Worm (Caenorhabditis elegans) whole organism, late embryonic: ENCODE results near the gene phlp-2.

Source experiments
- C38D4.7 ChIP-seq: fragments of 200-800 bp; sonication (Bioruptor generic); optimal IDR thresholded peaks from 2 replicates; lab custom pipeline; 2018; ENCODE audit warnings: mild to moderate bottlenecking, missing genetic modification characterization, moderate library complexity, missing compliant biosample characterization
- Y22D7AL.16 ChIP-seq: sonication (generic microtip); optimal IDR thresholded peaks from 2 replicates; lab custom pipeline; 2016; ENCODE audit warnings: missing genetic modification characterization, missing compliant biosample characterization
- ahr-1 ChIP-seq: sonication (generic microtip); optimal IDR thresholded peaks from 2 replicates; lab custom pipeline; 2016; ENCODE audit warnings: missing genetic modification characterization, missing compliant biosample characterization
- ceh-18 ChIP-seq: sonication (generic microtip); optimal IDR thresholded peaks from 2 replicates; lab custom pipeline; 2016; ENCODE audit warnings: missing genetic modification characterization, missing compliant biosample characterization
- ceh-19 ChIP-seq: fragments of 200-800 bp; sonication (Bioruptor generic); optimal IDR thresholded peaks from 2 replicates; lab custom pipeline; 2018; ENCODE audit warnings: mild to moderate bottlenecking, missing genetic modification characterization, missing compliant biosample characterization
- ceh-2 ChIP-seq: sonication (generic microtip); optimal IDR thresholded peaks from 2 replicates; lab custom pipeline; 2016; ENCODE audit warnings: missing genotype, missing genetic modification characterization, missing compliant biosample characterization
- ceh-24 ChIP-seq: sonication (generic microtip); optimal IDR thresholded peaks from 2 replicates; lab custom pipeline; 2016; ENCODE audit warnings: mild to moderate bottlenecking, missing genetic modification characterization, missing compliant biosample characterization
- ceh-34 ChIP-seq: sonication (generic microtip); optimal IDR thresholded peaks from 2 replicates; lab custom pipeline; 2016; ENCODE audit warnings: mild to moderate bottlenecking, missing genetic modification characterization, missing compliant biosample characterization
- che-1 ChIP-seq: sonication (generic microtip); optimal IDR thresholded peaks from 2 replicates; lab custom pipeline; 2016; ENCODE audit warnings: mild to moderate bottlenecking, missing genetic modification characterization, missing compliant biosample characterization
- dmd-4 ChIP-seq: sonication (generic microtip); optimal IDR thresholded peaks from 2 replicates; lab custom pipeline; 2016; ENCODE audit warnings: borderline replicate concordance, missing genetic modification characterization, missing compliant biosample characterization
- dve-1 ChIP-seq: sonication (generic microtip); optimal IDR thresholded peaks from 2 replicates; lab custom pipeline; 2017; ENCODE audit warnings: antibody characterized with exemption, mild to moderate bottlenecking, missing genetic modification characterization, missing compliant biosample characterization
- fkh-6 ChIP-seq: sonication (generic microtip); optimal IDR thresholded peaks from 2 replicates; lab custom pipeline; 2016; ENCODE audit warnings: missing genetic modification characterization, missing compliant biosample characterization
- hlh-13 ChIP-seq: fragments of 200-800 bp; sonication (Bioruptor generic); optimal IDR thresholded peaks from 2 replicates; lab custom pipeline; 2018; ENCODE audit warnings: mild to moderate bottlenecking, missing genetic modification characterization, missing compliant biosample characterization
- hlh-15 ChIP-seq: sonication (generic microtip); optimal IDR thresholded peaks from 2 replicates; lab custom pipeline; 2016; ENCODE audit warnings: missing genetic modification characterization, missing compliant biosample characterization
- hlh-30 ChIP-seq: sonication (generic microtip); optimal IDR thresholded peaks from 2 replicates; lab custom pipeline; 2017; ENCODE audit warnings: antibody characterized with exemption, missing genetic modification characterization, missing compliant biosample characterization; ENCODE audit not compliant: insufficient read depth
- hlh-6 ChIP-seq: sonication (generic microtip); optimal IDR thresholded peaks from 2 replicates; lab custom pipeline; 2016; ENCODE audit warnings: missing genotype, missing genetic modification characterization, missing compliant biosample characterization
- hlh-8 ChIP-seq: sonication (generic microtip); optimal IDR thresholded peaks from 2 replicates; lab custom pipeline; 2016; ENCODE audit warnings: missing genotype, missing genetic modification characterization, missing compliant biosample characterization
- lin-11 ChIP-seq: fragments of 200-800 bp; sonication (Bioruptor generic); optimal IDR thresholded peaks from 2 replicates; lab custom pipeline; 2018; ENCODE audit warnings: mild to moderate bottlenecking, missing genetic modification characterization, missing compliant biosample characterization
- madf-2 ChIP-seq: sonication (generic microtip); optimal IDR thresholded peaks from 2 replicates; lab custom pipeline; 2017; ENCODE audit warnings: missing genetic modification characterization, missing compliant biosample characterization
- mec-3 ChIP-seq: sonication (generic microtip); optimal IDR thresholded peaks from 2 replicates; lab custom pipeline; 2016; ENCODE audit warnings: borderline replicate concordance, missing genetic modification characterization, missing compliant biosample characterization
- nfya-1 ChIP-seq: sonication (generic microtip); optimal IDR thresholded peaks from 2 replicates; lab custom pipeline; 2017; ENCODE audit warnings: missing genetic modification characterization, mild to moderate bottlenecking, missing compliant biosample characterization, antibody characterized with exemption, moderate library complexity
- nhr-11 ChIP-seq: fragments of 150-350 bp; optimal IDR thresholded peaks from 2 replicates; lab custom pipeline; 2014; ENCODE audit warnings: missing biosample characterization, missing genetic modification characterization
- nhr-232 ChIP-seq: sonication (generic microtip); optimal IDR thresholded peaks from 2 replicates; lab custom pipeline; 2016; ENCODE audit warnings: missing genetic modification characterization, missing compliant biosample characterization
- pat-9 ChIP-seq: fragments of 200-800 bp; sonication (Bioruptor generic); optimal IDR thresholded peaks from 2 replicates; lab custom pipeline; 2018; ENCODE audit warnings: mild to moderate bottlenecking, missing genetic modification characterization, moderate library complexity, missing compliant biosample characterization
- pax-1 ChIP-seq: fragments of 150-350 bp; optimal IDR thresholded peaks from 2 replicates; lab custom pipeline; 2014; ENCODE audit warnings: missing biosample characterization, missing genetic modification characterization
- pha-4 ChIP-seq: fragments of 150-350 bp; optimal IDR thresholded peaks from 2 replicates; lab custom pipeline; 2018; ENCODE audit warnings: missing biosample characterization, missing genetic modification reagents, missing genetic modification characterization
- ref-2 ChIP-seq: sonication (generic microtip); optimal IDR thresholded peaks from 2 replicates; lab custom pipeline; 2016; ENCODE audit warnings: missing genetic modification characterization, missing compliant biosample characterization
- sdc-2 ChIP-seq: sonication (generic microtip); optimal IDR thresholded peaks from 2 replicates; lab custom pipeline; 2016; ENCODE audit warnings: missing genotype, missing genetic modification characterization, missing compliant biosample characterization
- sox-4 ChIP-seq: sonication (generic microtip); optimal IDR thresholded peaks from 2 replicates; lab custom pipeline; 2017; ENCODE audit warnings: mild to moderate bottlenecking, missing genetic modification characterization, inconsistent platforms, missing compliant biosample characterization
- syd-9 ChIP-seq: sonication (generic microtip); optimal IDR thresholded peaks from 2 replicates; lab custom pipeline; 2016; ENCODE audit warnings: mild to moderate bottlenecking, missing genetic modification characterization, moderate library complexity, missing compliant biosample characterization
- tbx-2 ChIP-seq: sonication (generic microtip); optimal IDR thresholded peaks from 2 replicates; lab custom pipeline; 2016; ENCODE audit warnings: missing genetic modification characterization, missing compliant biosample characterization
- tbx-7 ChIP-seq: sonication (generic microtip); optimal IDR thresholded peaks from 2 replicates; lab custom pipeline; 2016; ENCODE audit warnings: missing genotype, missing genetic modification characterization, missing compliant biosample characterization
- ttx-3 ChIP-seq: sonication (generic microtip); optimal IDR thresholded peaks from 2 replicates; lab custom pipeline; 2016; ENCODE audit warnings: missing genetic modification reagents, missing genetic modification characterization, missing compliant biosample characterization
- unc-42 ChIP-seq: sonication (generic microtip); optimal IDR thresholded peaks from 2 replicates; lab custom pipeline; 2016; ENCODE audit warnings: missing genotype, missing genetic modification characterization, missing compliant biosample characterization
- unc-55 ChIP-seq: sonication (generic microtip); optimal IDR thresholded peaks from 2 replicates; lab custom pipeline; 2017; ENCODE audit warnings: missing biosample characterization, missing genetic modification reagents, missing genetic modification characterization
- unc-86 ChIP-seq: sonication (generic microtip); optimal IDR thresholded peaks from 2 replicates; lab custom pipeline; 2016; ENCODE audit warnings: missing genetic modification characterization, missing compliant biosample characterization

The phlp-2 gene

DNA sequence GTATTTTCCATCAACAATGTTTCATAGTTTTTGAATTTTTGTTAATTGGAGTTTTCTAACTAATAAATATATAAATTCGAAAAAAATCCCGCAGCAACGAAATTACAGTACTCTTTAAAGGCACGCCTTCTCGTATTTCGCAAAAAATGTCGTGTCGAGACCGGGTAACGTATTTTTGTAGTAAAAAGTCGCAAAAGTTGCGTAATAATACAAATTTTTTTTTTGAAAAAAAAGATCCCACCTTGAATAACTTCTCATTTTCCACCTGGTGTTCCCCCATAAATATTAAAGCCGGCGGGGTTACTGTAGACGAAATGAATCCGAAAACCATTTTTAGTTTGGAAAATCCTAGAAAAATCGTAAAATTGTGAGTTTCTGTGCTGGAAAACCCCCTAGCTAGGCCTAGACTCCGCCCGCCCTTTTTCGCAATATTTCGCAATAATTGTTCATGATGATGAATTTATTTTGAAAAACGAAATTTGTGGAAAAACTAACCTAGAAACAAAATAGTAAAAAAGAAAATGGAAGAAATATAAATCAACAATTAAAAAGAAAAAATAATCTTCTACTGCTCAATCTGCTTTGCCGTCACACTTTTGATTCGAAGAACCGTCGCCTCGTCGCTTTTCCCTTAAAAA is 33.1 kb downstream of the phlp-2 start, which contains the start of gene F43C1.7:
Gene F43C1.7, minus strand, starts transcription at position 351 of the 638 bp plus-strand sequence.
- no peak for TF ChIP-seq nfya-1 (tag; lab: Kevin White, UChicago)
- TF ChIP-seq fkh-6 (tag; lab: Kevin White, UChicago): no peak
- no peak for TF ChIP-seq C38D4.7 (GFP tag; lab: Kevin White, UChicago)
- TF ChIP-seq hlh-6 (tag; lab: Kevin White, UChicago): no peak
- no peak for TF ChIP-seq ceh-34 (tag; lab: Kevin White, UChicago)
- TF ChIP-seq dmd-4 (tag; lab: Kevin White, UChicago): no peak
- no peak for TF ChIP-seq ceh-2 (tag; lab: Kevin White, UChicago)
- no peak for TF ChIP-seq ceh-18 (tag; lab: Kevin White, UChicago)

DNA sequence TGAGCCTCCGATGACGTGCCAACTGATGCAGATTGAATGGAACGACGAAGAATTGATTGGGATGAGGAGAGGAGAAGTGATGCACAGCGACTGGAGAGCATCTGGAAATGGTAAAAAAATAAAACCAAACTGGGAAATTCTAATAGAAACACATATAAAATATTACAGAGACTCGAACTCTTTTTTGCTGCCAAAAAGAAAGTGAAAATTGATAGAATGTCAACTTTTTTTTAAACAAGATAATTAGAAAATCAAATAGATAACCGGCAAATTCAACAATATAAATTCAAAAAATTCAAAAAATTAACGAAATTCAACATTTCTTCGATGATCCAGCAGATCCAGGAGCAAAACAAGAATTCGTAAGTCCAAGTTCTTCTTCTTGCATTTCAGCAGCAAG is 34.2 kb downstream of the phlp-2 start, which contains the start of gene mrpl-21:
Gene mrpl-21, minus strand, starts transcription at position 101 of the 400 bp plus-strand sequence.
- TF ChIP-seq Y22D7AL.16 (no peak), pax-1 (tag; lab: Kevin White, UChicago) (no peak), pat-9 (tag; lab: Kevin White, UChicago) (no peak), madf-2 (tag; lab: Kevin White, UChicago) (no peak), lin-11 (no peak), ceh-19 (GFP tag; lab: Kevin White, UChicago) (no peak), sdc-2 (no peak)

DNA sequence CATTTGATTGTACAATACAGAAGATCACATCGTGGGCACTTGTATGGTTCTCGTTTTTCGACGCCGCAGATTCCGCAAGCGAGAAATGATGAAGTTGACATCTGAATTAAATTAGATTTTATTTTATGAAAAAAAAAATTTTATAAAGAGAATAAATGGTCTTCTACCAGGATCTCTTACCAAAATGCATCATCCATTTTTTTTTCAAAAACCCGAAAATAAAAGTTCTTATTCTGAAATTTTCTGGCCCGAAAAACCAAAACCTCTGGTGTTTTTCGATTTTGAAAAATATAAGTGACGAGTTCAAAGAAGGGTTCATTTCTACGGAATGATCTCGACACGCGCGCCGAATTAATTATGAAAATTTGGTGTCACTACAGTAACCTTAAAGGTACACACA is 35.0 kb downstream of the phlp-2 start, which contains the start of gene zhit-2:
Gene zhit-2, minus strand, starts transcription at position 101 of the 400 bp plus-strand sequence.
- no peak for TF ChIP-seq unc-42 (tag; lab: Kevin White, UChicago)
- TF ChIP-seq nhr-232: no peak
- TF ChIP-seq nfya-1 (tag; lab: Kevin White, UChicago): no peak
- TF ChIP-seq sox-4: no peak
- no peak for TF ChIP-seq pha-4 (tag; lab: Kevin White, UChicago)
- no peak for TF ChIP-seq unc-55 (GFP tag; lab: Kevin White, UChicago)
- no peak for TF ChIP-seq hlh-8 (tag; lab: Kevin White, UChicago)
- TF ChIP-seq nhr-11 (tag; lab: Kevin White, UChicago): no peak
- TF ChIP-seq fkh-6 (tag; lab: Kevin White, UChicago): no peak
- no peak for TF ChIP-seq pat-9 (tag; lab: Kevin White, UChicago)
- TF ChIP-seq madf-2 (tag; lab: Kevin White, UChicago): no peak
- TF ChIP-seq ttx-3 (tag; lab: Kevin White, UChicago): no peak
- TF ChIP-seq tbx-7 (tag; lab: Kevin White, UChicago): no peak
- no peak for TF ChIP-seq syd-9 (tag; lab: Kevin White, UChicago)
- no peak for TF ChIP-seq lin-11
- no peak for TF ChIP-seq pax-1 (tag; lab: Kevin White, UChicago)
- no peak for TF ChIP-seq hlh-13 (GFP tag; lab: Kevin White, UChicago)
- no peak for TF ChIP-seq ahr-1 (tag; lab: Kevin White, UChicago)

ce11 chrIII:4247571-4247970 is 38.3 kb downstream of the phlp-2 start, which contains the start of gene Y44F5A.1:
Y44F5A.1 (minus strand) TSS chrIII:4247671.
- TF ChIP-seq unc-55 (GFP tag; lab: Kevin White, UChicago) (no peak), hlh-6 (tag; lab: Kevin White, UChicago) (no peak), madf-2 (tag; lab: Kevin White, UChicago) (no peak), unc-86 (tag; lab: Kevin White, UChicago) (no peak), mec-3 (tag; lab: Kevin White, UChicago) (no peak), ref-2 (tag; lab: Kevin White, UChicago) (no peak), tbx-2 (tag; lab: Kevin White, UChicago) (no peak), pat-9 (tag; lab: Kevin White, UChicago) (no peak), nfya-1 (tag; lab: Kevin White, UChicago) (no peak), che-1 (tag; lab: Kevin White, UChicago) (no peak), ceh-24 (tag; lab: Kevin White, UChicago) (no peak), hlh-15 (no peak), ahr-1 (tag; lab: Kevin White, UChicago) (no peak), dve-1 (no peak), dmd-4 (tag; lab: Kevin White, UChicago) (no peak), hlh-30 (tag; lab: Kevin White, UChicago) (no peak)
